Worm (Caenorhabditis elegans) whole organism, young adult: ENCODE results near the gene Y119D3B.12.

Source experiments
- D2030.7 ChIP-seq: fragments of 200-800 bp; sonication (Bioruptor generic); IDR thresholded peaks from 2 replicates; pipeline ENCODE4 v1.3.6; 2022; ENCODE audit warnings: missing genetic modification reagents, missing genetic modification characterization, missing compliant biosample characterization
- F23B12.7 ChIP-seq: sonication (generic microtip); optimal IDR thresholded peaks from 2 replicates; lab custom pipeline; 2017; ENCODE audit warnings: missing genetic modification characterization, mild to moderate bottlenecking, missing compliant biosample characterization, antibody characterized with exemption, moderate library complexity; ENCODE audit not compliant: insufficient read depth
- F55B11.4 ChIP-seq: sonication (generic microtip); optimal IDR thresholded peaks from 2 replicates; lab custom pipeline; 2016; ENCODE audit warnings: missing compliant biosample characterization, missing genetic modification characterization, borderline replicate concordance; ENCODE audit not compliant: insufficient read depth
- K11D2.4 ChIP-seq: fragments of 200-800 bp; sonication (Bioruptor generic); IDR thresholded peaks from 2 replicates; pipeline ENCODE4 v1.3.6; 2022; ENCODE audit warnings: missing genetic modification reagents, missing genetic modification characterization, missing compliant biosample characterization
- Y53G8AR.9 ChIP-seq: fragments of 200-800 bp; sonication (Bioruptor generic); conservative IDR thresholded peaks from 2 replicates; pipeline ENCODE4 v1.3.6; 2022; ENCODE audit warnings: missing genetic modification reagents, missing genetic modification characterization, missing compliant biosample characterization
- Y56A3A.18 ChIP-seq: fragments of 200-800 bp; sonication (Bioruptor generic); IDR thresholded peaks from 2 replicates; pipeline ENCODE4 v1.3.6; 2022; ENCODE audit warnings: missing genetic modification reagents, missing genetic modification characterization, missing compliant biosample characterization
- Y79H2A.3 ChIP-seq: fragments of 200-800 bp; sonication (Bioruptor generic); conservative IDR thresholded peaks from 2 replicates; pipeline ENCODE4 v1.3.6; 2022; ENCODE audit warnings: missing genetic modification reagents, missing genetic modification characterization, missing compliant biosample characterization
- ZK185.1 ChIP-seq: sonication (generic microtip); optimal IDR thresholded peaks from 2 replicates; lab custom pipeline; 2016; ENCODE audit warnings: mild to moderate bottlenecking, missing genetic modification characterization, missing compliant biosample characterization; ENCODE audit not compliant: poor library complexity, severe bottlenecking
- ama-1 ChIP-seq, 3 experiments: fragments of 150-350 bp in 1 of 3; sonication (generic microtip) in 2 of 3; optimal IDR thresholded peaks; 2 replicates each; lab custom pipeline; 2014 to 2018; ENCODE audit warnings: missing biosample characterization in 2 of 3, missing genetic modification characterization in 2 of 3, missing genetic modification reagents in 2 of 3
- athp-1 ChIP-seq: sonication (generic microtip); optimal IDR thresholded peaks from 2 replicates; lab custom pipeline; 2017; ENCODE audit warnings: mild to moderate bottlenecking, missing genetic modification characterization, missing compliant biosample characterization
- attf-5 ChIP-seq: fragments of 200-800 bp; sonication (Bioruptor generic); optimal IDR thresholded peaks from 2 replicates; lab custom pipeline; 2018; ENCODE audit warnings: mild to moderate bottlenecking, missing genetic modification characterization, missing compliant biosample characterization
- cebp-1 ChIP-seq, 2 experiments: fragments of 200-800 bp in 1 of 2; sonication (Bioruptor generic) in 1 of 2; sonication (generic microtip) in 1 of 2; IDR thresholded peaks in 1 of 2; optimal IDR thresholded peaks in 1 of 2; 2 replicates each; pipeline versions ENCODE4 v1.3.6 to Lab custom; 2017 to 2022; ENCODE audit warnings: missing compliant biosample characterization in 2 of 2, missing genetic modification characterization in 2 of 2, mild to moderate bottlenecking in 1 of 2, missing genetic modification reagents in 1 of 2, moderate library complexity in 1 of 2
- ceh-58 ChIP-seq: fragments of 200-800 bp; sonication (Bioruptor generic); IDR thresholded peaks from 2 replicates; pipeline ENCODE4 v1.3.6; 2022; ENCODE audit warnings: missing genetic modification characterization, missing compliant biosample characterization
- dpff-1 ChIP-seq: sonication (generic microtip); optimal IDR thresholded peaks from 2 replicates; lab custom pipeline; 2017; ENCODE audit warnings: mild to moderate bottlenecking, missing genetic modification characterization, missing compliant biosample characterization
- ets-4 ChIP-seq: fragments of 200-800 bp; sonication (Bioruptor generic); optimal IDR thresholded peaks from 2 replicates; lab custom pipeline; 2018; ENCODE audit warnings: mild to moderate bottlenecking, missing genetic modification characterization, missing compliant biosample characterization
- fkh-3 ChIP-seq: sonication (generic microtip); optimal IDR thresholded peaks from 2 replicates; lab custom pipeline; 2016; ENCODE audit warnings: mild to moderate bottlenecking, missing genetic modification characterization, missing compliant biosample characterization
- hmg-1.2 ChIP-seq: fragments of 200-800 bp; sonication (Bioruptor generic); IDR thresholded peaks from 2 replicates; pipeline ENCODE4 v1.3.6; 2022; ENCODE audit warnings: missing genetic modification reagents, missing genetic modification characterization, missing compliant biosample characterization
- let-607 ChIP-seq, 2 experiments: fragments of 200-800 bp in 1 of 2; sonication (Bioruptor generic) in 1 of 2; sonication (generic microtip) in 1 of 2; optimal IDR thresholded peaks; 2 replicates each; lab custom pipeline; 2016 to 2018; ENCODE audit warnings: mild to moderate bottlenecking in 2 of 2, missing compliant biosample characterization in 2 of 2, missing genetic modification characterization in 2 of 2, moderate library complexity in 2 of 2, missing genotype in 1 of 2
- lin-40 ChIP-seq: sonication (generic microtip); optimal IDR thresholded peaks from 2 replicates; lab custom pipeline; 2016; ENCODE audit warnings: missing genetic modification characterization, mild to moderate bottlenecking, missing compliant biosample characterization, missing genotype, missing genetic modification reagents
- lsl-1 ChIP-seq: fragments of 200-800 bp; sonication (Bioruptor generic); optimal IDR thresholded peaks from 2 replicates; lab custom pipeline; 2018; ENCODE audit warnings: mild to moderate bottlenecking, missing genetic modification characterization, moderate library complexity, missing compliant biosample characterization
- mcd-1 ChIP-seq: fragments of 200-800 bp; sonication (Bioruptor generic); IDR thresholded peaks from 2 replicates; pipeline ENCODE4 v1.3.6; 2022; ENCODE audit warnings: missing genetic modification reagents, missing genetic modification characterization, missing compliant biosample characterization
- nhr-120 ChIP-seq: fragments of 200-800 bp; sonication (Bioruptor generic); IDR thresholded peaks from 2 replicates; pipeline ENCODE4 v1.3.6; 2022; ENCODE audit warnings: missing genetic modification characterization, missing compliant biosample characterization
- nhr-80 ChIP-seq: sonication (generic microtip); optimal IDR thresholded peaks from 2 replicates; lab custom pipeline; 2016; ENCODE audit warnings: missing genetic modification characterization, missing compliant biosample characterization
- sea-2 ChIP-seq: fragments of 200-800 bp; sonication (Bioruptor generic); IDR thresholded peaks from 2 replicates; pipeline ENCODE4 v1.3.6; 2022; ENCODE audit warnings: missing genetic modification characterization, missing compliant biosample characterization
- sptf-2 ChIP-seq: fragments of 200-800 bp; sonication (Bioruptor generic); optimal IDR thresholded peaks from 2 replicates; lab custom pipeline; 2018; ENCODE audit warnings: mild to moderate bottlenecking, missing genetic modification characterization, missing compliant biosample characterization
- tbp1 ChIP-seq: fragments of 200-800 bp; sonication (Bioruptor generic); optimal IDR thresholded peaks from 2 replicates; lab custom pipeline; 2018; ENCODE audit warnings: mild to moderate bottlenecking, missing genetic modification characterization, missing compliant biosample characterization
- unc-130 ChIP-seq: sonication (generic microtip); optimal IDR thresholded peaks from 2 replicates; lab custom pipeline; 2016; ENCODE audit warnings: missing genetic modification reagents, missing genetic modification characterization, missing compliant biosample characterization
- zim-3 ChIP-seq: sonication (generic microtip); optimal IDR thresholded peaks from 2 replicates; lab custom pipeline; 2017; ENCODE audit warnings: mild to moderate bottlenecking, missing genetic modification characterization, moderate library complexity, missing compliant biosample characterization
- ztf-26 ChIP-seq: sonication (generic microtip); optimal IDR thresholded peaks from 2 replicates; lab custom pipeline; 2017; ENCODE audit warnings: missing genetic modification characterization, missing compliant biosample characterization
- ztf-28 ChIP-seq: fragments of 200-800 bp; sonication (Bioruptor generic); IDR thresholded peaks from 2 replicates; pipeline ENCODE4 v1.3.6; 2022; ENCODE audit warnings: missing genetic modification reagents, missing genetic modification characterization, missing compliant biosample characterization

The Y119D3B.12 gene

DNA sequence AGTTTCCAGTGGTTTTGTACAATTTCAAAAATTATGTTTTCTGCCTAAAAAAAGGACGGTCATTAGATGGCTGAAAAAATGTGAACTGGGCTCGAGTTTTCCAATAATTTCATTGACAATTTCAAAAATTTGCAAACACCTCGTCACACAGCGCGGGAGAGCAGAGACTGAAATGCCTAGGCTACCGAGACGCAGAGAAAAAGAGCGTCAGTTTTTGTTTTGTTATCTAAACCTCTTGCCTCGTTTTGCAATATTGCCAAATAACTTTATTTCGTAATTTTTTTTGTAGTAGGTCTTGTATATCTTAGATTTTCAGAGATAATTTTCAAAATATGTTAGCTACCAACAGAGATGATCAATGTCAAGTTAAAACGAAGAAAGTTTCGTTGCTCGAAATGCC is 40.9 kb downstream of the Y119D3B.12 start, which contains the start of gene fbxa-63:
Gene fbxa-63, plus strand, starts transcription at position 310 of the 400 bp plus-strand sequence.
- TF ChIP-seq hmg-1.2 (GFP tag; lab: Robert Waterston, UW) = peak; percentile 68; the same call in 1 of the 2 replicates
- TF ChIP-seq sptf-2 = no peak
- no peak for TF ChIP-seq Y79H2A.3 (GFP tag; lab: Robert Waterston, UW)
- peak; percentile 57 for TF ChIP-seq attf-5
- no peak for TF ChIP-seq F55B11.4
- TF ChIP-seq ztf-26 = no peak
- TF ChIP-seq cebp-1 (GFP tag; IDR thresholded peaks at IDR 0.05; lab: Robert Waterston, UW) = peak; percentile 71; the same call in 1 of the 2 replicates
- TF ChIP-seq cebp-1 (tag; optimal IDR thresholded peaks at IDR 0.05; lab: Kevin White, UChicago) = peak; percentile 93

DNA sequence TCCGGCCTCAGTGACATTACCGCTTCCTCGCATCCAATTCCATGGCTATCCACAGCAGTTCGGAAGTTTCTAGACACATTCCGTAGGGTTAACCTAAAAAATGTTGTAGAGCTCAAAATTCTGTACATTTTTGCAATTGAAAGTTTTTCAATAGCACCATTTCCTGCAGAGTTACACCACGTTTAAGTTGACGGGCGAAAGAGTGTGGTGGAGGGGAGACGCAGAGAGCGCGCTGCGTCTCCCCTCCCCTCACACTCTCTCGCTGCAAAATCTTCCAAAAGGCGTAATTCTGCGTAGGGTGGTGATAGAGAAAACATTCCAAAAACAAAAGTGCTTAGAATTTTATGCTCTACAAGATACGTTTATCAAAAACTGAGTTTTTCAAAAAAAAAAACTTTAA is 46.0 kb downstream of the Y119D3B.12 start:
- peak; percentile 78 for TF ChIP-seq hmg-1.2 (GFP tag; lab: Robert Waterston, UW)
- no peak for TF ChIP-seq ceh-58
- TF ChIP-seq ama-1 (optimal IDR thresholded peaks at IDR 0.05; lab: Kevin White, UChicago) = no peak
- TF ChIP-seq ama-1 (GFP tag; optimal IDR thresholded peaks at IDR 0.05; lab: Kevin White, UChicago) = no peak
- TF ChIP-seq athp-1 (tag; lab: Kevin White, UChicago) = no peak
- no peak for TF ChIP-seq fkh-3 (tag; lab: Kevin White, UChicago)

DNA sequence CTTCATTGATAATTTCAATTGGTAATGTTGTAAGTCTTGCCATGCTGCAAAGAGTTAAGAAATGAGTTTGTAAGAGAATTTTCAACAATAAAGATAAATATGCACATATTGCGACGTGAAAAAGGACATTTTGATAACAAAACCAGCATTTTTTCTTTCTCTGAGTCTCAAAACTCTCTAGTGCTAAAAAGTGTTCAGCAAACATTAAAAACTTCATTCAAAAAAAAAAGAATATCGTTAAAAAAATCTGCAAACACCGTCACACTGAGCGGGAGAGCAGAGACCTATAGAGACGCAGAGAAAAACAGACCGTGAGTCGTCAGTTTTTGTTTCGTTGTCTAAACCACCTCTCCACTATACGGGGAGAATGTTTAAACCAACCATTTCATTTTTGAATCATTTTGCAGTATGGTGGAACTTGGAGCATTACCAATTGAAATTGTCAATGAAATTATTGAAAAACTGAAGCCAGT is 46.8 kb downstream of the Y119D3B.12 start, which contains the start of the genes fbxa-76 and fbxa-77:
Gene fbxa-76, minus strand, starts transcription at position 51 of the 473 bp plus-strand sequence.
Gene fbxa-77, plus strand, starts transcription at position 365 of the 473 bp plus-strand sequence.
- TF ChIP-seq mcd-1 (GFP tag; lab: Robert Waterston, UW) (no peak), sptf-2 (no peak), ets-4 (GFP tag; lab: Kevin White, UChicago) (no peak), nhr-80 (tag; lab: Kevin White, UChicago) (peak; percentile 73), cebp-1 (GFP tag; IDR thresholded peaks at IDR 0.05; lab: Robert Waterston, UW) (no peak), cebp-1 (tag; optimal IDR thresholded peaks at IDR 0.05; lab: Kevin White, UChicago) (peak; percentile 19), nhr-120 (GFP tag; lab: Robert Waterston, UW) (no peak), Y79H2A.3 (GFP tag; lab: Robert Waterston, UW) (no peak), D2030.7 (GFP tag; lab: Robert Waterston, UW) (no peak), Y56A3A.18 (GFP tag; lab: Robert Waterston, UW) (no peak), F23B12.7 (tag; lab: Kevin White, UChicago) (peak; percentile 5), dpff-1 (no peak), ztf-26 (no peak), sea-2 (GFP tag; lab: Robert Waterston, UW) (no peak), Y53G8AR.9 (GFP tag; lab: Robert Waterston, UW) (no peak), attf-5 (peak; percentile 37), zim-3 (tag; lab: Kevin White, UChicago) (no peak), unc-130 (GFP tag; lab: Kevin White, UChicago) (no peak), K11D2.4 (GFP tag; lab: Robert Waterston, UW) (no peak), ztf-28 (GFP tag; lab: Robert Waterston, UW) (no peak), hmg-1.2 (GFP tag; lab: Robert Waterston, UW) (peak; percentile 72; the same call in 1 of the 2 replicates), ZK185.1 (tag; lab: Kevin White, UChicago) (no peak), lsl-1 (GFP tag; lab: Kevin White, UChicago) (no peak), tbp1 (GFP tag; lab: Kevin White, UChicago) (peak; percentile 7), let-607 (tag; optimal IDR thresholded peaks at IDR 0.05; lab: Kevin White, UChicago) (peak; percentile 19 to 30), lin-40 (tag; lab: Kevin White, UChicago) (no peak)
